Fruit fly (Drosophila melanogaster) whole organism, adult: Measurements from ENCODE around the gene CG8851.
A peak's percentile ranks its signal among the peaks of the same experiment; 100 is the strongest.

Experiments used
- CG11617 ChIP-seq: fragments of 200-800 bp; sonication (Bioruptor generic); optimal IDR thresholded peaks from 2 replicates; lab custom pipeline; 2017; ENCODE audit warnings: mild to moderate bottlenecking, missing biosample characterization, missing genetic modification reagents, missing genetic modification characterization
- CG12768 ChIP-seq: fragments of 200-800 bp; sonication (Bioruptor generic); optimal IDR thresholded peaks from 2 replicates; lab custom pipeline; 2017; ENCODE audit warnings: missing biosample characterization, missing genetic modification characterization, mild to moderate bottlenecking, moderate library complexity, missing genetic modification reagents
- CG14711 ChIP-seq: fragments of 200-800 bp; sonication (Bioruptor generic); optimal IDR thresholded peaks from 2 replicates; lab custom pipeline; 2018; ENCODE audit warnings: missing biosample characterization, mild to moderate bottlenecking, missing genetic modification characterization, moderate library complexity
- CG1620 ChIP-seq: fragments of 200-800 bp; sonication (Bioruptor generic); optimal IDR thresholded peaks from 2 replicates; lab custom pipeline; 2016; ENCODE audit warnings: missing biosample characterization, missing genetic modification characterization
- CG33017 ChIP-seq: fragments of 200-800 bp; sonication (Bioruptor generic); optimal IDR thresholded peaks from 2 replicates; lab custom pipeline; 2018; ENCODE audit warnings: missing biosample characterization, mild to moderate bottlenecking, missing genetic modification characterization, moderate library complexity
- CG5204 ChIP-seq: fragments of 200-800 bp; sonication (Bioruptor generic); optimal IDR thresholded peaks from 2 replicates; lab custom pipeline; 2016; ENCODE audit warnings: missing biosample characterization, missing genetic modification characterization
- CG7045 ChIP-seq: fragments of 200-800 bp; sonication (Bioruptor generic); optimal IDR thresholded peaks from 2 replicates; lab custom pipeline; 2017; ENCODE audit warnings: missing biosample characterization, mild to moderate bottlenecking, missing genetic modification characterization
- CG7101 ChIP-seq: fragments of 200-800 bp; sonication (Bioruptor generic); optimal IDR thresholded peaks from 2 replicates; lab custom pipeline; 2018; ENCODE audit warnings: missing biosample characterization, mild to moderate bottlenecking, missing genetic modification characterization, moderate library complexity
- Clk ChIP-seq: fragments of 200-800 bp; sonication (Bioruptor generic); optimal IDR thresholded peaks from 2 replicates; lab custom pipeline; 2017; ENCODE audit warnings: missing biosample characterization, missing genetic modification characterization
- Crg-1 ChIP-seq: fragments of 200-800 bp; sonication (Bioruptor generic); optimal IDR thresholded peaks from 2 replicates; lab custom pipeline; 2016; ENCODE audit warnings: missing biosample characterization, missing genetic modification characterization
- Hr96 ChIP-seq: fragments of 200-800 bp; sonication (Bioruptor generic); optimal IDR thresholded peaks from 2 replicates; lab custom pipeline; 2016; ENCODE audit warnings: missing biosample characterization, missing genetic modification characterization
- Mnt ChIP-seq: fragments of 200-800 bp; sonication (Bioruptor generic); optimal IDR thresholded peaks from 2 replicates; lab custom pipeline; 2016; ENCODE audit warnings: missing biosample characterization, mild to moderate bottlenecking, missing genetic modification characterization
- bab1 ChIP-seq: fragments of 200-800 bp; sonication (Bioruptor generic); optimal IDR thresholded peaks from 3 replicates; lab custom pipeline; 2019; ENCODE audit warnings: missing biosample characterization, mild to moderate bottlenecking, missing genetic modification characterization, moderate library complexity
- cic ChIP-seq: fragments of 200-800 bp; sonication (Bioruptor generic); optimal IDR thresholded peaks from 2 replicates; lab custom pipeline; 2017; ENCODE audit warnings: missing biosample characterization, mild to moderate bottlenecking, missing genetic modification characterization, moderate library complexity
- cnc ChIP-seq, 2 experiments: fragments of >200 bp; optimal IDR thresholded peaks; 2 replicates each; lab custom pipeline; 2017
- kay ChIP-seq: fragments of 200-800 bp; sonication (Bioruptor generic); peaks from one replicate; lab custom pipeline; 2016; ENCODE audit warnings: missing biosample characterization, missing genetic modification characterization, borderline replicate concordance
- ovo ChIP-seq: fragments of 200-800 bp; sonication (Bioruptor generic); optimal IDR thresholded peaks from 2 replicates; lab custom pipeline; 2016; ENCODE audit warnings: missing biosample characterization, missing genetic modification characterization
- pad ChIP-seq: fragments of 200-800 bp; sonication (Bioruptor generic); optimal IDR thresholded peaks from 3 replicates; lab custom pipeline; 2017; ENCODE audit warnings: missing biosample characterization, missing genetic modification characterization, mild to moderate bottlenecking, moderate library complexity, missing genetic modification reagents
- tj ChIP-seq: fragments of 200-800 bp; sonication (Bioruptor generic); optimal IDR thresholded peaks from 3 replicates; lab custom pipeline; 2017; ENCODE audit warnings: missing biosample characterization, mild to moderate bottlenecking, missing genetic modification characterization, moderate library complexity
- toe ChIP-seq: fragments of 200-800 bp; sonication (Bioruptor generic); optimal IDR thresholded peaks from 2 replicates; lab custom pipeline; 2016; ENCODE audit warnings: missing biosample characterization, missing genetic modification characterization

The CG8851 gene

dm6 chr2L:3514569-3515191 is 4.8 kb upstream of the CG8851 start, which contains the start of the genes LeuRS and CG17593:
TSS of gene LeuRS (minus strand) at chr2L:3514656.
TSS of gene CG17593 (plus strand) at chr2L:3514872.
- TF ChIP-seq Clk (GFP tag; lab: Kevin White, UChicago) (no peak), cnc (optimal IDR thresholded peaks at IDR 0.05; lab: Kevin White, UChicago) (no peak), CG7045 (no peak), toe (GFP tag; lab: Kevin White, UChicago) (no peak), CG12768 (GFP tag; lab: Kevin White, UChicago) (no peak), tj (GFP tag; lab: Kevin White, UChicago) (peak; percentile 50), CG7101 (tag; lab: Kevin White, UChicago) (no peak), cic (no peak), CG1620 (GFP tag; lab: Kevin White, UChicago) (no peak), Crg-1 (GFP tag; lab: Kevin White, UChicago) (no peak), kay (GFP tag; lab: Kevin White, UChicago) (peak; percentile 76), CG14711 (tag; lab: Kevin White, UChicago) (no peak), ovo (GFP tag; lab: Kevin White, UChicago) (no peak), CG11617 (GFP tag; lab: Kevin White, UChicago) (no peak), Hr96 (no peak), CG5204 (GFP tag; lab: Kevin White, UChicago) (no peak), bab1 (peak; percentile 9), Mnt (GFP tag; lab: Kevin White, UChicago) (peak; percentile 75), pad (GFP tag; lab: Kevin White, UChicago) (no peak), CG33017 (tag; lab: Kevin White, UChicago) (no peak)

dm6 chr2L:3523956-3524355 is 4.5 kb downstream of the CG8851 start, which contains the start of gene Sr-CIV:
TSS of gene Sr-CIV (minus strand) at chr2L:3524056.
- TF ChIP-seq bab1 = no peak
- TF ChIP-seq kay (GFP tag; lab: Kevin White, UChicago) = peak; percentile 4

dm6 chr2L:3524729-3525181 is 5.3 kb downstream of the CG8851 start, which contains the start of gene CG8852:
TSS of gene CG8852 (plus strand) at chr2L:3525131.
- TF ChIP-seq Mnt (GFP tag; lab: Kevin White, UChicago) = no peak
- TF ChIP-seq toe (GFP tag; lab: Kevin White, UChicago) = no peak
- no peak for TF ChIP-seq cic
- TF ChIP-seq CG5204 (GFP tag; lab: Kevin White, UChicago) = no peak
- TF ChIP-seq CG7045 = no peak
- no peak for TF ChIP-seq ovo (GFP tag; lab: Kevin White, UChicago)
- no peak for TF ChIP-seq CG11617 (GFP tag; lab: Kevin White, UChicago)

dm6 chr2L:3530186-3530832 is 10.8 kb downstream of the CG8851 start, which contains the start of the genes Spindly and IFT57:
TSS of gene Spindly (minus strand) at chr2L:3530317.
TSS of gene IFT57 (plus strand) at chr2L:3530789.
- TF ChIP-seq CG11617 (GFP tag; lab: Kevin White, UChicago) = no peak
- TF ChIP-seq CG7045 = no peak
- no peak for TF ChIP-seq CG33017 (tag; lab: Kevin White, UChicago)
- no peak for TF ChIP-seq toe (GFP tag; lab: Kevin White, UChicago)
- TF ChIP-seq CG7101 (tag; lab: Kevin White, UChicago) = no peak
- no peak for TF ChIP-seq pad (GFP tag; lab: Kevin White, UChicago)
- TF ChIP-seq ovo (GFP tag; lab: Kevin White, UChicago) = no peak
- TF ChIP-seq CG12768 (GFP tag; lab: Kevin White, UChicago) = no peak
- no peak for TF ChIP-seq Crg-1 (GFP tag; lab: Kevin White, UChicago)
- no peak for TF ChIP-seq cnc (optimal IDR thresholded peaks at IDR 0.05; lab: Kevin White, UChicago)

- no peak for TF ChIP-seq CG1620 (GFP tag; lab: Kevin White, UChicago)
- TF ChIP-seq pad (GFP tag; lab: Kevin White, UChicago) = no peak
- no peak for TF ChIP-seq toe (GFP tag; lab: Kevin White, UChicago)
- no peak for TF ChIP-seq CG7045
Measured at dm6 chr2L:3532973-3533525, 13.6 kb downstream of the CG8851 start.

dm6 chr2L:3534227-3534842 is 14.9 kb downstream of the CG8851 start:
- TF ChIP-seq cic = no peak
- TF ChIP-seq ovo (GFP tag; lab: Kevin White, UChicago) = no peak
- TF ChIP-seq tj (GFP tag; lab: Kevin White, UChicago) = no peak
- TF ChIP-seq Mnt (GFP tag; lab: Kevin White, UChicago) = no peak
- no peak for TF ChIP-seq CG33017 (tag; lab: Kevin White, UChicago)
- TF ChIP-seq CG14711 (tag; lab: Kevin White, UChicago) = no peak
- no peak for TF ChIP-seq toe (GFP tag; lab: Kevin White, UChicago)
- no peak for TF ChIP-seq Hr96
- TF ChIP-seq pad (GFP tag; lab: Kevin White, UChicago) = no peak
- no peak for TF ChIP-seq kay (GFP tag; lab: Kevin White, UChicago)
- TF ChIP-seq Clk (GFP tag; lab: Kevin White, UChicago) = no peak
- no peak for TF ChIP-seq CG1620 (GFP tag; lab: Kevin White, UChicago)
- no peak for TF ChIP-seq CG7101 (tag; lab: Kevin White, UChicago)
- no peak for TF ChIP-seq CG11617 (GFP tag; lab: Kevin White, UChicago)
- no peak for TF ChIP-seq cnc (optimal IDR thresholded peaks at IDR 0.05; lab: Kevin White, UChicago)
- no peak for TF ChIP-seq CG7045
- TF ChIP-seq Crg-1 (GFP tag; lab: Kevin White, UChicago) = no peak
- no peak for TF ChIP-seq bab1
- no peak for TF ChIP-seq CG12768 (GFP tag; lab: Kevin White, UChicago)
